Fruit fly (Drosophila melanogaster) whole organism, adult: ENCODE results near the gene CG3021.

ENCODE experiments used
- CG14711 ChIP-seq: fragments of 200-800 bp; sonication (Bioruptor generic); optimal IDR thresholded peaks from 2 replicates; lab custom pipeline; 2018; ENCODE audit warnings: missing biosample characterization, mild to moderate bottlenecking, missing genetic modification characterization, moderate library complexity
- CG33017 ChIP-seq: fragments of 200-800 bp; sonication (Bioruptor generic); optimal IDR thresholded peaks from 2 replicates; lab custom pipeline; 2018; ENCODE audit warnings: missing biosample characterization, mild to moderate bottlenecking, missing genetic modification characterization, moderate library complexity
- CG7045 ChIP-seq: fragments of 200-800 bp; sonication (Bioruptor generic); optimal IDR thresholded peaks from 2 replicates; lab custom pipeline; 2017; ENCODE audit warnings: missing biosample characterization, mild to moderate bottlenecking, missing genetic modification characterization
- pad ChIP-seq: fragments of 200-800 bp; sonication (Bioruptor generic); optimal IDR thresholded peaks from 3 replicates; lab custom pipeline; 2017; ENCODE audit warnings: missing biosample characterization, missing genetic modification characterization, mild to moderate bottlenecking, moderate library complexity, missing genetic modification reagents

- TF ChIP-seq pad (GFP tag; lab: Kevin White, UChicago) (peak; percentile 12), CG7045 (GFP tag; lab: Kevin White, UChicago) (no peak), CG14711 (no peak), CG33017 (no peak)
Observed at dm6 chrX:1031196-1031595, 4.6 kb downstream of the CG3021 start, which contains the start of gene CG14630.
